Worm (Caenorhabditis elegans): ENCODE data around the gene lin-22.

Gene lin-22

DNA sequence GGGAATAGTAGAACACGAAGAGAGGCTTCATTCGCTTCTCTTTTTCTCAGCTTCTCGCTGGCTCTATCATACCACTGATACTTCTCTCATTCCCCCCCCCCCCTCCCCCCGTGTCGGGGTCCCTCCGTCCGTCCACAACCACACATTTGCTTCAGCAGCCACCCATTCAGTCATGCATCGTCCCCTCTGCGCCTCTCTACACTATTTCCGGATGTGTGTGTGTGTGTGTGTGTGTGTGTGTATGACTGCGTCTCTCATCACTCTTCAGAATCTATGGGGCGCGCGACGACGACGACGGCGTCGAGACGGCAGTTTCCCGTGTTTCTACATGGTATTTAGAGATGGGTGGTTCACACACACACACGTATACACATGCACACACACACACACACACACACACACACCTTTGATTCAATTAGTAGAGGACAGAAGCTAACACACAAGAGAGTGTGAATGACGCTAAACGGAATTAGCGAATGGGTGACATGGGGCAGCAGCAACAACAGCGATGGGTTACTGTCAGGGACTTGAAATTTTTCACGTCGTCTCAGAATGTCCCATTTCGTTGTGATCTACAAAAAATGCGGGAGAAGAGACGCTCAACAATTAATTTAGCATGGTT lies 26.1 kb upstream of the lin-22 start:
- peak; percentile 14 for TF ChIP-seq pat-9 (tag; optimal IDR thresholded peaks at IDR 0.05)
- peak; percentile 62 for TF ChIP-seq nfya-1 (tag; optimal IDR thresholded peaks at IDR 0.05)
- TF ChIP-seq unc-86 (tag; optimal IDR thresholded peaks at IDR 0.05), result peak; percentile 19
- no peak for TF ChIP-seq ceh-30 (tag; optimal IDR thresholded peaks at IDR 0.05)
- peak; percentile 47 for TF ChIP-seq ceh-31 (tag; optimal IDR thresholded peaks at IDR 0.05)
- TF ChIP-seq Y22D7AL.16 (tag; optimal IDR thresholded peaks at IDR 0.05), result no peak
- no peak for TF ChIP-seq C38D4.7 (GFP tag; optimal IDR thresholded peaks at IDR 0.05)
- TF ChIP-seq ceh-19 (GFP tag; optimal IDR thresholded peaks at IDR 0.05), result peak; percentile 16
- peak; percentile 7 for TF ChIP-seq ceh-48 (tag; optimal IDR thresholded peaks at IDR 0.05)
- TF ChIP-seq ztf-16 (tag; optimal IDR thresholded peaks at IDR 0.05), result peak; percentile 48
- peak; percentile 75 for TF ChIP-seq unc-42 (tag; optimal IDR thresholded peaks at IDR 0.05)
- no peak for TF ChIP-seq sox-2 (GFP tag; IDR thresholded peaks at IDR 0.05)
- TF ChIP-seq hlh-30 (tag; optimal IDR thresholded peaks at IDR 0.05; ENCODE audit: insufficient read depth), result peak; percentile 42
- peak; percentile 7 for TF ChIP-seq lin-11 (tag; optimal IDR thresholded peaks at IDR 0.05)
- TF ChIP-seq sox-4 (tag; optimal IDR thresholded peaks at IDR 0.05), result peak; percentile 17
- TF ChIP-seq elt-2 (tag; optimal IDR thresholded peaks at IDR 0.05), result peak; percentile 42
- no peak for TF ChIP-seq tbx-7 (tag; optimal IDR thresholded peaks at IDR 0.05)
- no peak for TF ChIP-seq sdc-2 (tag; optimal IDR thresholded peaks at IDR 0.05)
- TF ChIP-seq pros-1 (tag; optimal IDR thresholded peaks at IDR 0.05), result peak; percentile 25

DNA sequence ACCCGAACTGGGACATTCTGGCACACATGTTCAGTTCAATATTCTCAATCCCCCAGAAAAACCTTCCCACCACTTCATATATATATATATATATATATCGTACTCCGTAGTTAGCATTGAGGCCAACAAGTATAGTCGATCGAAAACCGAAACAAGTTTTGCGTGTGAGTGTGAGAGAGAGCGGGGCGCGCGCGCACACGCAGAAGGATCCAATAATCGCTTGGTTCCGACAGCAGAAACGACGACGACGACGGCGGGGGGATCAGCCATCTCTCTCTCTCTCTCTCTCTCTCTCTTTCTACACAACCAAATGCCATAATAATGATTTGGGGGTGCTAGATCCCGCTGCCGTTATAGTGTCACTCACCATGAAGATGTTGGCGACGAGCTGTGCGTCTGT lies 24.7 kb upstream of the lin-22 start:
- TF ChIP-seq pag-3 (tag; optimal IDR thresholded peaks at IDR 0.05; ENCODE audit: borderline replicate concordance) (no peak), zip-5 (tag; optimal IDR thresholded peaks at IDR 0.05) (no peak), ceh-18 (tag; optimal IDR thresholded peaks at IDR 0.05) (no peak), npax-4 (tag; optimal IDR thresholded peaks at IDR 0.05) (no peak), T23F11.4 (GFP tag; optimal IDR thresholded peaks at IDR 0.05) (no peak), fax-1 (tag; optimal IDR thresholded peaks at IDR 0.05) (no peak), ahr-1 (tag; optimal IDR thresholded peaks at IDR 0.05) (no peak), elt-4 (tag; optimal IDR thresholded peaks at IDR 0.05) (no peak), K09A11.1 (tag; optimal IDR thresholded peaks at IDR 0.05; ENCODE audit: insufficient read depth) (no peak), ceh-45 (GFP tag; IDR thresholded peaks at IDR 0.05) (no peak), pha-2 (tag; optimal IDR thresholded peaks at IDR 0.05) (no peak), sox-2 (GFP tag; IDR thresholded peaks at IDR 0.05) (no peak), ets-4 (tag; optimal IDR thresholded peaks at IDR 0.05) (no peak), tbx-2 (tag; optimal IDR thresholded peaks at IDR 0.05) (no peak), eyg-1 (tag; optimal IDR thresholded peaks at IDR 0.05) (no peak), ceh-22 (tag; optimal IDR thresholded peaks at IDR 0.05) (no peak), fkh-10 (GFP tag; optimal IDR thresholded peaks at IDR 0.05) (no peak)

DNA sequence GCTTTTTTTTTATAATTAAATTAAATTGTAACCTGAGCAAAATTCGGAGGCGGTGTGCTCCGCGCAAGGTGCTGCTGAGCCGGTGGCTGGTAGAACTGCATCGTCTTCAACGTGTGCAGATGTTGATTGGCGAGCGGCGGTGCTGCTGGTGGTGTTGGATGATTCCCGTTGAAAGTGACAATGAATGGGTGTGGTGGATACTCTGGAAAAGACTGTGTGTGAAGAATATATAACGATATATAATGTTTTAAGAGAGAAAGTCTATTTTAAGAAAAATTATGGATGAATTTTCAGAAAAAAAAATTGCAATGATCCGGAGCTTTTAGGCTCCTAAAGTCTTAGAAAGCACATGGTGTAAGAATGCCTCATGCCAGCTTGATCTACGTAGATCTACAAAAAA lies 24.2 kb upstream of the lin-22 start, which contains the start of gene Y54G2A.26:
Gene Y54G2A.26, minus strand, starts transcription at position 101 of the 400 bp plus-strand sequence.
- no peak for TF ChIP-seq odd-2 (tag; optimal IDR thresholded peaks at IDR 0.05)
- no peak for TF ChIP-seq ahr-1 (tag; optimal IDR thresholded peaks at IDR 0.05)

DNA sequence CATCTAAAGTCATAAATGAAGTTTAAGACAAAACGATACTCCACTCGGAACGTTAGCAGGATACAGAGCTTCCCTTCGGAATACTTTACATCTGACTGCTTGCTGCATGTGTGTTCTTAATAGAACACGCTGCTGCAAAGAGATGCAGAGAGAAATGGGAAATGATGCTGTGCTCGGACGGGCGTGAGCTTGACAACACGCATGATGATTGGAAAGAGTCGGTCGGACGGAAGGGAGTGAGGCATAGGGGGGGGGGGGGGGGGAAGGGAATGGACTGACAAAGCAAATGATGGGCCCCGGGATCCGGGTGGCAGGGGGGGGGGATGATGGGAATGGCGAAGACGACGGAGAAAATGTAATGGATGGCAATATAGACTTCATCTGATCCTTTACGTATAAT lies 22.2 kb upstream of the lin-22 start:
- TF ChIP-seq unc-55 (GFP tag; optimal IDR thresholded peaks at IDR 0.05) (peak; percentile 24), K09A11.1 (tag; optimal IDR thresholded peaks at IDR 0.05; ENCODE audit: insufficient read depth) (no peak), hlh-6 (tag; optimal IDR thresholded peaks at IDR 0.05) (no peak), C08G9.2 (tag; optimal IDR thresholded peaks at IDR 0.05) (no peak)

All from whole organism, late embryonic.